Worm (Caenorhabditis elegans) whole organism, early embryonic: ENCODE data around the gene let-716.

Experiments
- B0310.2 ChIP-seq: sonication (generic microtip); optimal IDR thresholded peaks from 2 replicates; lab custom pipeline; 2016; ENCODE audit warnings: mild to moderate bottlenecking, missing genetic modification characterization, missing compliant biosample characterization
- F13C5.2 ChIP-seq: sonication (generic microtip); optimal IDR thresholded peaks from 2 replicates; lab custom pipeline; 2017; ENCODE audit warnings: mild to moderate bottlenecking, missing genetic modification characterization, inconsistent platforms, missing compliant biosample characterization
- aly-1 ChIP-seq: sonication (generic microtip); optimal IDR thresholded peaks from 2 replicates; lab custom pipeline; 2016; ENCODE audit warnings: missing genetic modification characterization, missing compliant biosample characterization
- ama-1 ChIP-seq: fragments of 150-350 bp; optimal IDR thresholded peaks from 2 replicates; lab custom pipeline; 2014
- ceh-13 ChIP-seq: fragments of 200-800 bp; sonication (Bioruptor generic); optimal IDR thresholded peaks from 2 replicates; lab custom pipeline; 2018; ENCODE audit warnings: mild to moderate bottlenecking, missing genetic modification characterization, missing compliant biosample characterization
- ceh-36 ChIP-seq: sonication (generic microtip); optimal IDR thresholded peaks from 2 replicates; lab custom pipeline; 2016; ENCODE audit warnings: missing genetic modification characterization, inconsistent platforms, missing compliant biosample characterization
- ets-7 ChIP-seq: sonication (generic microtip); optimal IDR thresholded peaks from 2 replicates; lab custom pipeline; 2016; ENCODE audit warnings: missing genotype, missing genetic modification characterization, missing compliant biosample characterization
- flt-1 ChIP-seq: fragments of 200-800 bp; sonication (Bioruptor generic); IDR thresholded peaks from 2 replicates; pipeline ENCODE4 v1.3.6; 2022; ENCODE audit warnings: missing genetic modification characterization, missing compliant biosample characterization
- hmbx-1 ChIP-seq: sonication (generic microtip); optimal IDR thresholded peaks from 2 replicates; lab custom pipeline; 2016; ENCODE audit warnings: mild to moderate bottlenecking, missing genetic modification characterization, missing compliant biosample characterization
- hmg-4 ChIP-seq: fragments of 200-800 bp; sonication (Bioruptor generic); optimal IDR thresholded peaks from 2 replicates; lab custom pipeline; 2018; ENCODE audit warnings: mild to moderate bottlenecking, missing genetic modification characterization, missing compliant biosample characterization
- hnd-1 ChIP-seq: sonication (generic microtip); optimal IDR thresholded peaks from 2 replicates; lab custom pipeline; 2016; ENCODE audit warnings: missing genetic modification characterization, missing compliant biosample characterization
- pes-1 ChIP-seq: fragments of 200-800 bp; sonication (Bioruptor generic); IDR thresholded peaks from 2 replicates; pipeline ENCODE4 v1.3.6; 2022; ENCODE audit warnings: missing genetic modification reagents, missing genetic modification characterization, missing compliant biosample characterization
- scrt-1 ChIP-seq: fragments of 200-800 bp; sonication (Bioruptor generic); IDR thresholded peaks from 2 replicates; pipeline ENCODE4 v1.3.6; 2022; ENCODE audit warnings: missing genetic modification characterization, missing compliant biosample characterization
- sea-1 ChIP-seq: fragments of 200-800 bp; sonication (Bioruptor generic); conservative IDR thresholded peaks from 2 replicates; pipeline ENCODE4 v1.3.6; 2022; ENCODE audit warnings: missing genetic modification characterization, missing compliant biosample characterization
- tbx-11 ChIP-seq: fragments of 200-800 bp; sonication (Bioruptor generic); IDR thresholded peaks from 2 replicates; pipeline ENCODE4 v1.3.6; 2022; ENCODE audit warnings: missing genetic modification characterization, missing compliant biosample characterization
- tbx-37 ChIP-seq: fragments of 200-800 bp; sonication (Bioruptor generic); conservative IDR thresholded peaks from 2 replicates; pipeline ENCODE4 v1.3.6; 2022; ENCODE audit warnings: missing genetic modification reagents, missing genetic modification characterization, missing compliant biosample characterization
- tra-4 ChIP-seq: sonication (generic microtip); optimal IDR thresholded peaks from 2 replicates; lab custom pipeline; 2017; ENCODE audit warnings: missing genetic modification characterization, missing compliant biosample characterization

Gene let-716

DNA sequence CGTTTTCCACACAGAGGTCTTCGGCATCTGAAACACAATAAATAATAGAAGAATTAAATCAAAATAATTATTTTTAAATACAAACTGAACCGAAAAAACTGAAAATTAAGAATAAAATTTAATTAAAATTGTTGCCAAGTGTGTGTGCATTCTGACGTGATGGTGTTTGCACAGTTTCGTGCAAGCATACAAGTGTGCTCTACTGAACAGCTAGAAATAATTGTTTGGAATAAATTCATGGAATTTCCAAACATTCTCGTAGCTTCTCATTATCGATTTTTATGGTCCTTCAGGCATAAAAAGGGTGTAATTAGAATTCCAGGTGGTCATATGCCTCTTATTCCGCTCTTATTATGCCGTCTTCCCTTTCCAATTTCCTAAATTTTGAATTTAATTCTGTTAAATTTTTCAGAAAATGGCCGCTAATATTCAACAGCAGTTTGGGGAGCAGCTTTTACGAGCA, 48.4 kb downstream of the let-716 start, which contains the start of the genes mrps-17 and txdc-9:
TSS of gene mrps-17 (minus strand) at position 33 of the 463 bp plus-strand sequence.
TSS of gene txdc-9 (plus strand) at position 413 of the 463 bp plus-strand sequence.
- TF ChIP-seq sea-1 (no peak), flt-1 (GFP tag; lab: Robert Waterston, UW) (0 out of 2 replicates have a peak, but pooled peaks have one; percentile 38), F13C5.2 (peak; percentile 67), tbx-37 (no peak), tra-4 (tag; lab: Kevin White, UChicago) (no peak), aly-1 (tag; lab: Kevin White, UChicago) (no peak), ceh-36 (no peak), ama-1 (lab: Kevin White, UChicago) (no peak), ets-7 (tag; lab: Kevin White, UChicago) (no peak)

DNA sequence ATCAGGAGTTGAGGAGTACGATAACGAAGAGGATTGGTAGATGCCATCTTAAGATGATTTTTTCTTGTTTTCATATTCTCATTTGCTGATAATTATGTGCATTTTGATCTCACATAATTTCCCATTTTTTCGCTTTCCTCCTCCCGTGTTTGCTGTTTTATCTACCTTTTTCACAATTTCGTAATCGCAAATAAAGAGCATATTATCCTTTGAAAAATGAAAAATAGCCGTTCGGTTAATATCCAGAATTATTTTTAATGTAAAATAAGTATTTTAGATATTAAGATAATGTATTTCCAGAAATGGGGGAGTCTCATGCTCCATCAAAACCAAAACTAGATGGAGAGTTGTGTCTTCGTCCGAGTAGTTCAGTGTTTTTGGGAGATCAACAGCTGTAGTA, 49.6 kb downstream of the let-716 start, which contains the start of gene vps-16:
TSS of gene vps-16 (plus strand) at position 301 of the 400 bp plus-strand sequence.
- TF ChIP-seq ceh-13 (no peak), sea-1 (no peak)

DNA sequence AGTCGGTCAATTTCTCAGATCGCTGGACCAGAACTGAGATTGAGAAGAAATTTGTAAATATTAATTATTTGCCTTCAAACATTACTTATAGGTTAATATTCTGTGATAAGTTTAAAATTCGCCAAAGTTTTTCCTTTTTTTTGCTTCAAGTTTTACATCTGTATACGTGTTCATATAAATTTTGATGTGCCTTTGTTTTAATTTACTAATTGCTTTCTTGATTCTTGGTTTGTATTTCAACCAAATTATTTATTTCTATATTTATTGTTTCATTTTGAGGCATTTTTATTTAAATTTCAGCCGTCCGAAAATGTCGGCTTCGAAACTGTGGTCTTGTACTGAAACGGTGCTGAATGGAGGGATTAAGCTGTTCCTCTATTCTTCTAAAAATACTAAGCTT, 53.0 kb downstream of the let-716 start, which contains the start of gene C05D11.1:
TSS of gene C05D11.1 (plus strand) at position 301 of the 400 bp plus-strand sequence.
- TF ChIP-seq B0310.2 (tag; lab: Kevin White, UChicago) (no peak), tbx-37 (no peak), hmg-4 (GFP tag; lab: Kevin White, UChicago) (no peak), hnd-1 (tag; lab: Kevin White, UChicago) (no peak), ceh-36 (no peak), flt-1 (GFP tag; lab: Robert Waterston, UW) (no peak), pes-1 (GFP tag; lab: Robert Waterston, UW) (no peak), sea-1 (no peak), F13C5.2 (no peak), aly-1 (tag; lab: Kevin White, UChicago) (no peak), ets-7 (tag; lab: Kevin White, UChicago) (no peak), tra-4 (tag; lab: Kevin White, UChicago) (no peak), scrt-1 (GFP tag; lab: Robert Waterston, UW) (no peak), ama-1 (lab: Kevin White, UChicago) (no peak), hmbx-1 (tag; lab: Kevin White, UChicago) (no peak), ceh-13 (no peak), tbx-11 (GFP tag; lab: Robert Waterston, UW) (no peak)
